Fruit fly (Drosophila melanogaster): ENCODE data around the gene Or98b.

Gene Or98b

DNA sequence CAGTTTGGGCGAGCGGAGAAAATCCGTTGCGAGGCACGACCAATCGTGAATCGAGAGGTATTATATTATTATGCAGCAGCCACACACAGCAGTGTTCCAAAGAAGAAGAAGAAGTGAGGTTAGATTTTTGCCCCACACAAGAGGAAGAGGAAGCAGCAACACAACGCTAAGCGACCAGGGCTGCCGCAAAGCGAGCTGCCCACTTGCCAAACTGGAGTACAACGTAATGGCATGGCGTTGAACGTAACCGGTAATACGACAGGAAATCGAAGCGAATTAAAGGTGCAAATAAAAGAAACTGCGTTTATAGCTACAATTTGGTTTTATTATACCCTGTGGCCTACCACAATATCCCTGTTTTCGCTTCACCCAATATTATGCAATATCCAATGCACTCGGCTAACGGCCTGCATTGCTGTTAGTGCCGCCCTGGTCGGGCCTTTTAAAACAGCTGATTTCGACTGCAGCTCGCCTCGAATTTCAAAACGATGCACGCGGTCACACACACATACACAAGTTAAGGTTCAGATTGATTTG, 16.5 kb upstream of the Or98b start (continued):
- peak; percentile 62 for TF ChIP-seq CG8924 (tag; optimal IDR thresholded peaks at IDR 0.05)
- 0 out of 2 replicates have a peak, but pooled peaks have one; percentile 34 for TF ChIP-seq gsb (GFP tag; IDR thresholded peaks at IDR 0.05)
- TF ChIP-seq CG6254 (GFP tag; optimal IDR thresholded peaks at IDR 0.05), result no peak
- no peak for TF ChIP-seq Lpt (GFP tag; optimal IDR thresholded peaks at IDR 0.05)
- TF ChIP-seq CG10462 (GFP tag; optimal IDR thresholded peaks at IDR 0.05), result peak; percentile 44
- peak; percentile 63 for TF ChIP-seq CG2120 (GFP tag; optimal IDR thresholded peaks at IDR 0.05)
- peak; percentile 81 for TF ChIP-seq sug (tag; optimal IDR thresholded peaks at IDR 0.05)
- TF ChIP-seq CG1529 (GFP tag; optimal IDR thresholded peaks at IDR 0.05), result peak; percentile 64
- peak; percentile 8 for TF ChIP-seq fd102C (GFP tag; optimal IDR thresholded peaks at IDR 0.05)
- TF ChIP-seq Chrac-16 (GFP tag; optimal IDR thresholded peaks at IDR 0.05), result peak; percentile 79
- peak; percentile 64 for TF ChIP-seq CG16863 (GFP tag; optimal IDR thresholded peaks at IDR 0.05)
- peak; percentile 65 for TF ChIP-seq Bdp1 (GFP tag; optimal IDR thresholded peaks at IDR 0.05)
- peak; percentile 57 for TF ChIP-seq CG18476 (GFP tag; optimal IDR thresholded peaks at IDR 0.05)
- TF ChIP-seq CG1647 (GFP tag; optimal IDR thresholded peaks at IDR 0.05), result peak; percentile 61
- TF ChIP-seq CG16815 (GFP tag; optimal IDR thresholded peaks at IDR 0.05), result peak; percentile 73
- no peak for TF ChIP-seq C15 (GFP tag; IDR thresholded peaks at IDR 0.05)
- peak; percentile 68 for TF ChIP-seq CG7372 (GFP tag; IDR thresholded peaks at IDR 0.05)
- peak; percentile 95 for TF ChIP-seq Ets97D (GFP tag; optimal IDR thresholded peaks at IDR 0.05)
- TF ChIP-seq CG15601 (tag; optimal IDR thresholded peaks at IDR 0.05), result peak; percentile 78
- no peak for TF ChIP-seq z (GFP tag; IDR thresholded peaks at IDR 0.05)
- TF ChIP-seq Optix (GFP tag; IDR thresholded peaks at IDR 0.05), result peak; percentile 66; the same call in 2 of the 3 replicates
- TF ChIP-seq CG11093 (GFP tag; IDR thresholded peaks at IDR 0.05), result 0 out of 3 replicates have a peak, but pooled peaks have one; percentile 34
- no peak for TF ChIP-seq BtbVII (GFP tag; optimal IDR thresholded peaks at IDR 0.05)
- TF ChIP-seq CG4854 (GFP tag; optimal IDR thresholded peaks at IDR 0.05), result peak; percentile 32
- peak; percentile 51 for TF ChIP-seq tx (GFP tag; optimal IDR thresholded peaks at IDR 0.05)
- peak; percentile 75 for TF ChIP-seq unpg (GFP tag; optimal IDR thresholded peaks at IDR 0.05)
- no peak; the same call in 1 of the 2 replicates for TF ChIP-seq Scr (GFP tag; IDR thresholded peaks at IDR 0.05; ENCODE audit: partially characterized antibody)
- peak; percentile 86 for TF ChIP-seq CG13624 (GFP tag; optimal IDR thresholded peaks at IDR 0.05)
- TF ChIP-seq CG9797 (GFP tag; optimal IDR thresholded peaks at IDR 0.05), result peak; percentile 34
- TF ChIP-seq Mes4 (GFP tag; optimal IDR thresholded peaks at IDR 0.05), result peak; percentile 81
- TF ChIP-seq inv (GFP tag; IDR thresholded peaks at IDR 0.05; ENCODE audit: partially characterized antibody), result peak; percentile 41; the same call in 1 of the 2 replicates
- TF ChIP-seq Abd-B (GFP tag; optimal IDR thresholded peaks at IDR 0.05), result peak; percentile 68
- TF ChIP-seq exex (tag; optimal IDR thresholded peaks at IDR 0.05), result peak; percentile 32
- peak; percentile 60 for TF ChIP-seq CG1233 (GFP tag; optimal IDR thresholded peaks at IDR 0.05)
- TF ChIP-seq CG2202 (tag; optimal IDR thresholded peaks at IDR 0.05), result peak; percentile 59
- TF ChIP-seq pfk (GFP tag; optimal IDR thresholded peaks at IDR 0.05), result peak; percentile 52
- peak; percentile 84 for TF ChIP-seq lab (GFP tag; optimal IDR thresholded peaks at IDR 0.05)
- peak; percentile 21 for TF ChIP-seq kah (GFP tag; optimal IDR thresholded peaks at IDR 0.05)
- no peak for TF ChIP-seq CG11560 (tag; IDR thresholded peaks at IDR 0.05)
- TF ChIP-seq danr (GFP tag; IDR thresholded peaks at IDR 0.05), result peak; percentile 32; the same call in 1 of the 2 replicates
- TF ChIP-seq CG7745 (tag; optimal IDR thresholded peaks at IDR 0.05), result no peak
- peak; percentile 97 for TF ChIP-seq dm (GFP tag; optimal IDR thresholded peaks at IDR 0.05)
- peak; percentile 62 for TF ChIP-seq PHDP (tag; optimal IDR thresholded peaks at IDR 0.05)
- TF ChIP-seq ato (GFP tag; IDR thresholded peaks at IDR 0.05; ENCODE audit: partially characterized antibody), result no peak
- TF ChIP-seq CG15269 (tag; optimal IDR thresholded peaks at IDR 0.05), result peak; percentile 68
- TF ChIP-seq CG8089 (GFP tag; optimal IDR thresholded peaks at IDR 0.05), result peak; percentile 70
- peak; percentile 73 for TF ChIP-seq CG12769 (tag; optimal IDR thresholded peaks at IDR 0.05)
- TF ChIP-seq Sin3A (optimal IDR thresholded peaks at IDR 0.05), result peak; percentile 91
- TF ChIP-seq Trl (optimal IDR thresholded peaks at IDR 0.05), result no peak
- peak; percentile 77 for TF ChIP-seq Trl (GFP tag; optimal IDR thresholded peaks at IDR 0.05)
- TF ChIP-seq Gug (GFP tag; IDR thresholded peaks at IDR 0.05), result peak; percentile 43; the same call in 3 of the 4 replicates
